Worm (Caenorhabditis elegans) whole organism, L2 larva: ENCODE results near the gene fipr-7.

Experiments
- C34F6.9 ChIP-seq: fragments of 150-350 bp; optimal IDR thresholded peaks from 2 replicates; lab custom pipeline; 2014; ENCODE audit warnings: missing biosample characterization, missing genetic modification characterization
- F13H6.1 ChIP-seq: sonication (generic microtip); optimal IDR thresholded peaks from 2 replicates; lab custom pipeline; 2016; ENCODE audit warnings: missing genetic modification characterization, missing compliant biosample characterization
- Y55F3AM.14 ChIP-seq: fragments of 200-800 bp; sonication (Bioruptor generic); optimal IDR thresholded peaks from 2 replicates; lab custom pipeline; 2018; ENCODE audit warnings: mild to moderate bottlenecking, missing genetic modification characterization, missing compliant biosample characterization
- ZK546.5 ChIP-seq: sonication (generic microtip); optimal IDR thresholded peaks from 2 replicates; lab custom pipeline; 2017; ENCODE audit warnings: missing biosample characterization, missing genetic modification characterization
- alr-1 ChIP-seq: fragments of 150-350 bp; optimal IDR thresholded peaks from 2 replicates; lab custom pipeline; 2014; ENCODE audit warnings: missing biosample characterization, missing genetic modification characterization
- ceh-16 ChIP-seq: fragments of 150-350 bp; optimal IDR thresholded peaks from 2 replicates; lab custom pipeline; 2014; ENCODE audit warnings: missing biosample characterization, missing genetic modification characterization
- ceh-82 ChIP-seq: fragments of 150-350 bp; optimal IDR thresholded peaks from 2 replicates; lab custom pipeline; 2014; ENCODE audit warnings: missing biosample characterization, missing genetic modification characterization
- crh-2 ChIP-seq: sonication (generic microtip); optimal IDR thresholded peaks from 2 replicates; lab custom pipeline; 2017; ENCODE audit warnings: missing biosample characterization, missing genetic modification characterization
- dmd-4 ChIP-seq: sonication (generic microtip); optimal IDR thresholded peaks from 2 replicates; lab custom pipeline; 2017; ENCODE audit warnings: missing biosample characterization, missing genetic modification characterization
- egl-27 ChIP-seq: sonication (generic microtip); optimal IDR thresholded peaks from 3 replicates; lab custom pipeline; 2017; ENCODE audit warnings: missing biosample characterization, missing genetic modification reagents, missing genetic modification characterization
- lin-11 ChIP-seq: fragments of 150-350 bp; sonication (generic microtip); optimal IDR thresholded peaks from 2 replicates; lab custom pipeline; 2014; ENCODE audit warnings: missing biosample characterization, missing genetic modification characterization, inconsistent platforms, mixed read lengths
- lin-13 ChIP-seq: fragments of 150-350 bp; optimal IDR thresholded peaks from 2 replicates; lab custom pipeline; 2014; ENCODE audit warnings: missing biosample characterization, missing genetic modification reagents, missing genetic modification characterization
- lin-39 ChIP-seq: fragments of 150-350 bp; optimal IDR thresholded peaks from 2 replicates; lab custom pipeline; 2014; ENCODE audit warnings: missing biosample characterization, missing genetic modification reagents, missing genetic modification characterization
- lsy-2 ChIP-seq, 2 experiments: fragments of 150-350 bp in 1 of 2; sonication (generic microtip) in 1 of 2; optimal IDR thresholded peaks; 2 replicates each; lab custom pipeline; 2014 to 2017; ENCODE audit warnings: missing biosample characterization in 2 of 2, missing genetic modification characterization in 2 of 2
- mab-5 ChIP-seq: fragments of 150-350 bp; optimal IDR thresholded peaks from 2 replicates; lab custom pipeline; 2014; ENCODE audit warnings: missing biosample characterization, missing genetic modification characterization
- mbf-1 ChIP-seq: sonication (generic microtip); optimal IDR thresholded peaks from 2 replicates; lab custom pipeline; 2017; ENCODE audit warnings: missing biosample characterization, missing genetic modification characterization
- mdl-1 ChIP-seq, 2 experiments: fragments of 150-350 bp in 1 of 2; sonication (generic microtip) in 1 of 2; optimal IDR thresholded peaks; 2 replicates each; lab custom pipeline; 2017; ENCODE audit warnings: missing biosample characterization in 2 of 2, missing genetic modification characterization in 2 of 2
- nhr-10 ChIP-seq: sonication (generic microtip); optimal IDR thresholded peaks from 2 replicates; lab custom pipeline; 2017; ENCODE audit warnings: missing biosample characterization, missing genetic modification characterization
- nhr-129 ChIP-seq: fragments of 150-350 bp; optimal IDR thresholded peaks from 2 replicates; lab custom pipeline; 2014; ENCODE audit warnings: missing biosample characterization, missing genetic modification characterization
- nhr-237 ChIP-seq: fragments of 150-350 bp; optimal IDR thresholded peaks from 2 replicates; lab custom pipeline; 2014; ENCODE audit warnings: missing biosample characterization, missing genetic modification characterization
- nhr-25 ChIP-seq: fragments of 150-350 bp; sonication (generic microtip); optimal IDR thresholded peaks from 3 replicates; lab custom pipeline; 2014; ENCODE audit warnings: missing biosample characterization, missing genetic modification characterization
- nhr-6 ChIP-seq: fragments of 150-350 bp; optimal IDR thresholded peaks from 2 replicates; lab custom pipeline; 2014; ENCODE audit warnings: missing biosample characterization, missing genetic modification characterization
- peb-1 ChIP-seq: fragments of 150-350 bp; optimal IDR thresholded peaks from 2 replicates; lab custom pipeline; 2014; ENCODE audit warnings: missing biosample characterization, missing genetic modification characterization
- skn-1 ChIP-seq: sonication (generic microtip); optimal IDR thresholded peaks from 2 replicates; lab custom pipeline; 2017; ENCODE audit warnings: missing biosample characterization, missing genetic modification characterization
- sma-3 ChIP-seq: sonication (generic microtip); optimal IDR thresholded peaks from 2 replicates; lab custom pipeline; 2016; ENCODE audit warnings: missing genetic modification reagents, missing genetic modification characterization, missing compliant biosample characterization
- sma-9 ChIP-seq, 2 experiments: fragments of 150-350 bp in 1 of 2; sonication (generic microtip) in 1 of 2; optimal IDR thresholded peaks; 2 replicates each; lab custom pipeline; 2014 to 2016; ENCODE audit warnings: missing genetic modification characterization in 2 of 2, mild to moderate bottlenecking in 1 of 2, missing biosample characterization in 1 of 2, missing compliant biosample characterization in 1 of 2, missing genetic modification reagents in 1 of 2, moderate library complexity in 1 of 2
- snpc-4 ChIP-seq: fragments of 150-350 bp; optimal IDR thresholded peaks from 2 replicates; lab custom pipeline; 2014; ENCODE audit warnings: missing biosample characterization, missing genetic modification characterization
- unc-39 ChIP-seq: fragments of 150-350 bp; optimal IDR thresholded peaks from 2 replicates; lab custom pipeline; 2014; ENCODE audit warnings: missing biosample characterization, missing genetic modification characterization
- unc-55 ChIP-seq: fragments of 150-350 bp; sonication (generic microtip); optimal IDR thresholded peaks from 3 replicates; lab custom pipeline; 2014; ENCODE audit warnings: missing biosample characterization, missing genetic modification reagents, missing genetic modification characterization
- zag-1 ChIP-seq: fragments of 150-350 bp; optimal IDR thresholded peaks from 2 replicates; lab custom pipeline; 2014; ENCODE audit warnings: missing biosample characterization, missing genetic modification characterization
- ztf-1 ChIP-seq: fragments of 200-800 bp; sonication (Bioruptor generic); conservative IDR thresholded peaks from 2 replicates; pipeline ENCODE4 v1.3.6; 2022; ENCODE audit warnings: missing genetic modification characterization, missing compliant biosample characterization
- ztf-11 ChIP-seq: sonication (generic microtip); optimal IDR thresholded peaks from 2 replicates; lab custom pipeline; 2017; ENCODE audit warnings: missing biosample characterization, missing genetic modification characterization
- ztf-4 ChIP-seq: fragments of 150-350 bp; optimal IDR thresholded peaks from 2 replicates; lab custom pipeline; 2014; ENCODE audit warnings: missing biosample characterization, missing genetic modification characterization

The fipr-7 gene

DNA sequence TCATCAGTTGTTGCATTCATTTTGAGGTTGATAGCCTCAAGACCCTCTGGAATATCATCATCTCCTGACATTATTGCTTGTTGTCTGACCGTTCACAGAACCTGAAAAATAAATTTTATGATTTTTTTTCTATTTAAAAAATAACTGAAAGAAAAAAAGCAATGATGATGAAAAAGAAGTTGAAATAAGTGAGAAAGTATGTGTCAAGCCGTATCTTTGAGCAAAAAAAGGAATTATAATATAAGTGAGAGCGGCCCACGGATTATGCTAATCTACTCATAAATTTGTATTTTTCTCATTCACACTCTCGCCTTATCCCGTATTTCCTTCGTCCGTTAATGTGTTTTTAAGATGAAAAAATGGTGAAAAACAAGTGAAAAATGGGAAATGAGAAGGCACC is 40.6 kb downstream of the fipr-7 start, which contains the start of gene ric-4:
Gene ric-4, minus strand, starts transcription at position 101 of the 400 bp plus-strand sequence.
- TF ChIP-seq mab-5 (tag; lab: Kevin White, UChicago): no peak
- TF ChIP-seq, all 48 proteins: peak for 0

DNA sequence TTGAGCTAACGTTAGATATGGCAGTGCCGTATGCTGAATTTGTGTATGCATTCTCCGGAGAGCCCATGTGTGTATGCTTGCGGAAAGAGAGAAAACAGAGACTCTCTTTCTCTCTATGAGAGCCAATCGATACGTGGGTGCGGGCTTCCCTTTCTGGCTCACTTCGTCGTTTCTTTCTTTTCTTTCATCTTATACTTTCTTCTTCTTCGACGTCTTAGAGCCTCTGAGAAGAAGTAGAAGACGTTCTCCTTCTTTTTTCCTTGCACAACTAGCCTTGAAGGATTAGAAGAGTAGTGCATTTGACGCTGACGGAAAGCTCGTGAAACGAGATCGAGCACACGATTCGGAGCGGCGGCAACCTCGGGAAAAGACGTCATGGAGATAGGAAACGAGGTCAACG is 44.2 kb downstream of the fipr-7 start:
- TF ChIP-seq ztf-4 (peak; percentile 37), unc-39 (tag; lab: Kevin White, UChicago) (no peak), alr-1 (tag; lab: Kevin White, UChicago) (peak; percentile 25), nhr-237 (tag; lab: Kevin White, UChicago) (no peak), nhr-129 (tag; lab: Kevin White, UChicago) (peak; percentile 73), snpc-4 (tag; lab: Kevin White, UChicago) (peak; percentile 15), ztf-1 (no peak), lin-13 (GFP tag; lab: Kevin White, UChicago) (peak; percentile 40), mdl-1 (tag; optimal IDR thresholded peaks at IDR 0.05; lab: Kevin White, UChicago) (peak in 1 of 2 experiments; percentile 74), F13H6.1 (tag; lab: Kevin White, UChicago) (peak; percentile 62), lsy-2 (tag; optimal IDR thresholded peaks at IDR 0.05; lab: Kevin White, UChicago) (peak in 1 of 2 experiments; percentile 67), nhr-6 (tag; lab: Kevin White, UChicago) (peak; percentile 62), Y55F3AM.14 (GFP tag; lab: Kevin White, UChicago) (peak; percentile 25), egl-27 (tag; lab: Kevin White, UChicago) (peak; percentile 36), zag-1 (tag; lab: Kevin White, UChicago) (peak; percentile 73), nhr-10 (tag; lab: Kevin White, UChicago) (no peak), crh-2 (tag; lab: Kevin White, UChicago) (peak; percentile 46), sma-9 (GFP tag; optimal IDR thresholded peaks at IDR 0.05; lab: Kevin White, UChicago) (peak; percentile 60), sma-9 (tag; optimal IDR thresholded peaks at IDR 0.05; lab: Kevin White, UChicago) (no peak), ztf-11 (tag; lab: Kevin White, UChicago) (no peak), mab-5 (tag; lab: Kevin White, UChicago) (peak; percentile 14), C34F6.9 (peak; percentile 78), unc-55 (GFP tag; lab: Kevin White, UChicago) (peak; percentile 87), lin-11 (tag; lab: Kevin White, UChicago) (peak; percentile 22)

- TF ChIP-seq ceh-82 (no peak), nhr-10 (tag; lab: Kevin White, UChicago) (no peak), nhr-237 (tag; lab: Kevin White, UChicago) (no peak), Y55F3AM.14 (GFP tag; lab: Kevin White, UChicago) (no peak), lsy-2 (tag; optimal IDR thresholded peaks at IDR 0.05; lab: Kevin White, UChicago) (peak in 1 of 2 experiments; percentile 22), sma-9 (GFP tag; optimal IDR thresholded peaks at IDR 0.05; lab: Kevin White, UChicago) (no peak), sma-9 (tag; optimal IDR thresholded peaks at IDR 0.05; lab: Kevin White, UChicago) (no peak), F13H6.1 (tag; lab: Kevin White, UChicago) (no peak), lin-39 (no peak), sma-3 (no peak), dmd-4 (no peak), snpc-4 (tag; lab: Kevin White, UChicago) (peak; percentile 51), lin-13 (GFP tag; lab: Kevin White, UChicago) (no peak), unc-55 (GFP tag; lab: Kevin White, UChicago) (peak; percentile 37), mdl-1 (tag; optimal IDR thresholded peaks at IDR 0.05; lab: Kevin White, UChicago) (no peak), crh-2 (tag; lab: Kevin White, UChicago) (no peak), ZK546.5 (tag; lab: Kevin White, UChicago) (no peak), unc-39 (tag; lab: Kevin White, UChicago) (no peak), mbf-1 (tag; lab: Kevin White, UChicago) (no peak), peb-1 (tag; lab: Kevin White, UChicago) (no peak), skn-1 (tag; lab: Kevin White, UChicago) (no peak), mab-5 (tag; lab: Kevin White, UChicago) (no peak)
Measured at ce11 chrV:10275619-10276018, 46.0 kb downstream of the fipr-7 start, which contains the start of gene Y22F5A.11. Y22F5A.11 (minus strand) TSS chrV:10275646.

ce11 chrV:10276038-10276437 is 46.4 kb downstream of the fipr-7 start:
- TF ChIP-seq nhr-25 (tag; lab: Kevin White, UChicago): no peak
- no peak for TF ChIP-seq ztf-11 (tag; lab: Kevin White, UChicago)
- no peak for TF ChIP-seq snpc-4 (tag; lab: Kevin White, UChicago)
- TF ChIP-seq nhr-6 (tag; lab: Kevin White, UChicago): no peak
- no peak for TF ChIP-seq lin-11 (tag; lab: Kevin White, UChicago)
- no peak for TF ChIP-seq unc-55 (GFP tag; lab: Kevin White, UChicago)
- TF ChIP-seq ceh-16 (tag; lab: Kevin White, UChicago): no peak
- TF ChIP-seq, all 48 proteins: peak for 0
